Worm (Caenorhabditis elegans): ENCODE results near the gene M176.16.

DNA sequence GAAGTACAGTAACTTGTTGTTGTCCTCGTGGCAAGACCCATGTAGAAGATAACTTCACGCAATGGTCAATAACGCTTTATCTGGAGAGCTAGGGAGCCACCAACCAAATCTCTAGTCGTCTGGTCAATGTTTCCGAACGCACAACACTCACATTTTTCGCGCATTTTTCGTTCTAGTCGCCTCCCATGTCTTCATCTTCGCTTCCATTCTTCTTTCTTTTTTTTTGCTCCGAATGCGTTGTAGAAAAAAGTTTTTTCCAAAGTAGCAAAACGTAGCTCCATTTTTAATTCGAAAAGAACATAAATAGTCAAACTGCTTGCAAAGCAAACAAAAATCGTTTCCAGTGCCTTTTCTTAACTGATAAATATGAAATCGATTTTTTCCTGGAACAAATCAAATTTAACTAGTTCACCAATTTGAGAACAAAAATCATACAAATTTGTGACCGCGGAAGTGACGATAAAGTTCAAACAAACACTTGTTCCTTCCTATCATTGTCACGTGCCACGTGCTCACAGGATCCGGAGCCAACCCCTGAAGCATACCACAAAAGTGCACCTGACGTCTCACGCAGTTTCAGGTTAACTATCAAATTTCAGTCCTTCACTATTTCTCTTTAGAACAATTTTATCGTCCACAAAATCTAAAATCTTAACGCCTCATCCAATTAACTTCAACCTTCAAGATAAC is 671 bp downstream of the M176.16 start:
- no peak for TF ChIP-seq scrt-1 (GFP tag; IDR thresholded peaks at IDR 0.05)
- no peak for TF ChIP-seq flt-1 (GFP tag; IDR thresholded peaks at IDR 0.05)
- no peak for TF ChIP-seq B0310.2 (tag; optimal IDR thresholded peaks at IDR 0.05)
- no peak for TF ChIP-seq ama-1 (optimal IDR thresholded peaks at IDR 0.05)
- TF ChIP-seq tbx-37 (GFP tag; conservative IDR thresholded peaks at IDR 0.05): no peak
- no peak for TF ChIP-seq ceh-13 (GFP tag; optimal IDR thresholded peaks at IDR 0.05)
- TF ChIP-seq ets-7 (tag; optimal IDR thresholded peaks at IDR 0.05): no peak
- TF ChIP-seq hmbx-1 (tag; optimal IDR thresholded peaks at IDR 0.05): no peak
- no peak for TF ChIP-seq pes-1 (GFP tag; IDR thresholded peaks at IDR 0.05)
- TF ChIP-seq tbx-11 (GFP tag; IDR thresholded peaks at IDR 0.05): no peak
- TF ChIP-seq hmg-4 (GFP tag; optimal IDR thresholded peaks at IDR 0.05): no peak
- TF ChIP-seq F13C5.2 (tag; optimal IDR thresholded peaks at IDR 0.05): no peak
- TF ChIP-seq aly-1 (tag; optimal IDR thresholded peaks at IDR 0.05): no peak
- TF ChIP-seq ceh-36 (tag; optimal IDR thresholded peaks at IDR 0.05): no peak

Measured in whole organism, early embryonic.